Worm (Caenorhabditis elegans) whole organism, late embryonic: ENCODE results near the gene M03A1.8.

ENCODE experiments used
- C08G9.2 ChIP-seq: sonication (generic microtip); optimal IDR thresholded peaks from 2 replicates; lab custom pipeline; 2016; ENCODE audit warnings: mild to moderate bottlenecking, missing genetic modification characterization, moderate library complexity, missing compliant biosample characterization
- F13H6.1 ChIP-seq: sonication (generic microtip); optimal IDR thresholded peaks from 2 replicates; lab custom pipeline; 2016; ENCODE audit warnings: missing genetic modification characterization, missing compliant biosample characterization

DNA sequence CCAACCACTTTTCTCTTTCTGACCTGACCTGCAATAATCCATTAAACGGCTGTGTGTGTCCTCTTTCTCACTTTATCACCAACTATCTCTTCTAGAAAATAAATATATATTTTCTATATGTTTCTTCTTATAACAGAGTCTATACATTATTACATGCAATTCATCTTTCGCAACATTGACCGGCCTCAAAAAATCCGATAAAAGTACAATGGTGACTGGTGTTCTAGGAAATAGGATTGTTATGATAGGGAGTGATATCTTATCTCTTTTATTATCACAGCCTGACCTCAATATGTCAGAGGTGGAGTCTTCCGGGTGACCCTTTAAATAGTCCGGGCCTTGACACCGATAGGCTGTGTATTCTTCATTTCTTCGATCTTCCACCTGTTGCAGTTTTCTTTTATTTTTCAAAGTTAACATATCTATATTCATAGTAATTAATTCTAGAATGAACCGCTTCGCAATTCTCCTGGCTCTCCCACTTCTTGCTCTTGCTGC lies 2.4 kb downstream of the M03A1.8 start, which contains the start of gene dao-2:
- TF ChIP-seq F13H6.1 (tag; lab: Kevin White, UChicago) (no peak), C08G9.2 (no peak)
